Fruit fly (Drosophila melanogaster) whole organism, prepupa: ENCODE results near the gene Det.

Experiments
- CG8119 ChIP-seq: fragments of 200-800 bp; sonication (Bioruptor generic); IDR thresholded peaks from 3 replicates; pipeline ENCODE4 v1.3.6; 2022; ENCODE audit warnings: missing biosample characterization, missing genetic modification characterization
- CG8319 ChIP-seq: fragments of 200-800 bp; sonication (Bioruptor generic); optimal IDR thresholded peaks from 3 replicates; lab custom pipeline; 2016; ENCODE audit warnings: missing biosample characterization, missing genetic modification characterization
- Lpt ChIP-seq: fragments of 200-800 bp; sonication (Bioruptor generic); optimal IDR thresholded peaks from 3 replicates; lab custom pipeline; 2016; ENCODE audit warnings: missing biosample characterization, missing genetic modification characterization
- Sox102F ChIP-seq: fragments of 200-800 bp; sonication (Bioruptor generic); optimal IDR thresholded peaks from 2 replicates; lab custom pipeline; 2016; ENCODE audit warnings: missing biosample characterization, mild to moderate bottlenecking, missing genetic modification characterization
- cyc ChIP-seq: fragments of 200-800 bp; sonication (Bioruptor generic); optimal IDR thresholded peaks from 3 replicates; lab custom pipeline; 2016; ENCODE audit warnings: missing biosample characterization, missing genetic modification characterization
- salr ChIP-seq, 2 experiments: fragments of 200-800 bp; sonication (Bioruptor generic); optimal IDR thresholded peaks; 3 replicates each; lab custom pipeline; 2016 to 2018; ENCODE audit warnings: missing biosample characterization in 2 of 2, missing genetic modification characterization in 2 of 2, mild to moderate bottlenecking in 1 of 2
- ss ChIP-seq, 2 experiments: fragments of 200-800 bp; sonication (Bioruptor generic); optimal IDR thresholded peaks; 2 replicates in 1 of 2; 3 replicates in 1 of 2; lab custom pipeline; 2017 to 2018; ENCODE audit warnings: mild to moderate bottlenecking in 2 of 2, missing biosample characterization in 2 of 2, missing genetic modification characterization in 2 of 2, moderate library complexity in 1 of 2

dm6 chr3R:17116231-17116630 lies 33.2 kb upstream of the Det start:
- TF ChIP-seq Lpt, result no peak
- no peak for TF ChIP-seq Sox102F
- TF ChIP-seq ss (GFP tag; optimal IDR thresholded peaks at IDR 0.05; lab: Kevin White, UChicago), result no peak
- TF ChIP-seq salr (GFP tag; optimal IDR thresholded peaks at IDR 0.05; lab: Kevin White, UChicago), result no peak
- TF ChIP-seq CG8119 (GFP tag; lab: Robert Waterston, UW), result no peak
- no peak for TF ChIP-seq cyc (GFP tag; lab: Kevin White, UChicago)
- TF ChIP-seq CG8319 (GFP tag; lab: Kevin White, UChicago), result no peak
